Worm (Caenorhabditis elegans) whole organism, late embryonic: ENCODE data around the gene C55A6.10.

Experiments used
- fkh-10 ChIP-seq: fragments of 150-350 bp; optimal IDR thresholded peaks from 2 replicates; lab custom pipeline; 2014; ENCODE audit warnings: missing biosample characterization, missing genetic modification reagents, missing genetic modification characterization
- nhr-11 ChIP-seq: fragments of 150-350 bp; optimal IDR thresholded peaks from 2 replicates; lab custom pipeline; 2014; ENCODE audit warnings: missing biosample characterization, missing genetic modification characterization
- pha-4 ChIP-seq: fragments of 150-350 bp; optimal IDR thresholded peaks from 2 replicates; lab custom pipeline; 2018; ENCODE audit warnings: missing biosample characterization, missing genetic modification reagents, missing genetic modification characterization
- ttx-3 ChIP-seq: sonication (generic microtip); optimal IDR thresholded peaks from 2 replicates; lab custom pipeline; 2016; ENCODE audit warnings: missing genetic modification reagents, missing genetic modification characterization, missing compliant biosample characterization

ce11 chrV:11488288-11488687, 16.9 kb upstream of the C55A6.10 start:
- no peak for TF ChIP-seq fkh-10 (GFP tag; lab: Kevin White, UChicago)
- TF ChIP-seq ttx-3 (tag; lab: Kevin White, UChicago), result no peak
- TF ChIP-seq pha-4 (tag; lab: Kevin White, UChicago), result no peak
- no peak for TF ChIP-seq nhr-11 (tag; lab: Kevin White, UChicago)
